Fruit fly (Drosophila melanogaster) whole organism: Measurements from ENCODE around the gene HIP.

Experiments
- CG8478 ChIP-seq: fragments of >200 bp; optimal IDR thresholded peaks from 2 replicates; lab custom pipeline; 2018; ENCODE audit warnings: inconsistent platforms
- Dll ChIP-seq: fragments of >200 bp; optimal IDR thresholded peaks from 2 replicates; lab custom pipeline; 2017
- pan ChIP-seq: fragments of >200 bp; optimal IDR thresholded peaks from 2 replicates; lab custom pipeline; 2017

- no peak for TF ChIP-seq Dll (lab: Kevin White, UChicago)
- no peak for TF ChIP-seq pan
- TF ChIP-seq CG8478 (lab: Kevin White, UChicago): no peak
These were observed 35.9 kb upstream of the HIP start for dm6 chrX:3762914-3763489.
